Worm (Caenorhabditis elegans) whole organism, early embryonic: ENCODE measurements around the gene lev-9.

Source experiments
- B0310.2 ChIP-seq: sonication (generic microtip); optimal IDR thresholded peaks from 2 replicates; lab custom pipeline; 2016; ENCODE audit warnings: mild to moderate bottlenecking, missing genetic modification characterization, missing compliant biosample characterization
- ama-1 ChIP-seq: fragments of 150-350 bp; optimal IDR thresholded peaks from 2 replicates; lab custom pipeline; 2014
- ceh-13 ChIP-seq: fragments of 200-800 bp; sonication (Bioruptor generic); optimal IDR thresholded peaks from 2 replicates; lab custom pipeline; 2018; ENCODE audit warnings: mild to moderate bottlenecking, missing genetic modification characterization, missing compliant biosample characterization
- flt-1 ChIP-seq: fragments of 200-800 bp; sonication (Bioruptor generic); IDR thresholded peaks from 2 replicates; pipeline ENCODE4 v1.3.6; 2022; ENCODE audit warnings: missing genetic modification characterization, missing compliant biosample characterization
- hmg-4 ChIP-seq: fragments of 200-800 bp; sonication (Bioruptor generic); optimal IDR thresholded peaks from 2 replicates; lab custom pipeline; 2018; ENCODE audit warnings: mild to moderate bottlenecking, missing genetic modification characterization, missing compliant biosample characterization
- pes-1 ChIP-seq: fragments of 200-800 bp; sonication (Bioruptor generic); IDR thresholded peaks from 2 replicates; pipeline ENCODE4 v1.3.6; 2022; ENCODE audit warnings: missing genetic modification reagents, missing genetic modification characterization, missing compliant biosample characterization

ce11 chrX:6245499-6245898 lies 46.0 kb downstream of the lev-9 start:
- TF ChIP-seq pes-1 (GFP tag; lab: Robert Waterston, UW) = no peak
- no peak for TF ChIP-seq ama-1 (lab: Kevin White, UChicago)
- TF ChIP-seq hmg-4 (GFP tag; lab: Kevin White, UChicago) = no peak
- TF ChIP-seq flt-1 = no peak
- no peak for TF ChIP-seq B0310.2
- TF ChIP-seq ceh-13 (GFP tag; lab: Kevin White, UChicago) = no peak
